Fruit fly (Drosophila melanogaster) whole organism, embryonic: ENCODE results near the gene nbs.

ENCODE experiments used
- ATbp ChIP-seq: fragments of 200-800 bp; sonication (Bioruptor generic); optimal IDR thresholded peaks from 2 replicates; lab custom pipeline; 2017; ENCODE audit warnings: missing biosample characterization, mild to moderate bottlenecking, missing genetic modification characterization, missing genetic modification reagents
- CG10979 ChIP-seq: fragments of 200-800 bp; sonication (Bioruptor generic); optimal IDR thresholded peaks from 2 replicates; lab custom pipeline; 2018; ENCODE audit warnings: missing biosample characterization, mild to moderate bottlenecking, missing genetic modification characterization, moderate library complexity
- CG11093 ChIP-seq: fragments of 200-800 bp; sonication (Bioruptor generic); IDR thresholded peaks from 3 replicates; pipeline ENCODE4 v1.3.6; 2022; ENCODE audit warnings: missing biosample characterization, missing genetic modification characterization
- CG12659 ChIP-seq: fragments of 200-800 bp; sonication (Bioruptor generic); optimal IDR thresholded peaks from 3 replicates; lab custom pipeline; 2017; ENCODE audit warnings: mild to moderate bottlenecking, missing biosample characterization, missing genetic modification reagents, missing genetic modification characterization
- CG15479 ChIP-seq: fragments of 200-800 bp; sonication (Bioruptor generic); optimal IDR thresholded peaks from 3 replicates; lab custom pipeline; 2019; ENCODE audit warnings: missing biosample characterization, mild to moderate bottlenecking, missing genetic modification characterization, moderate library complexity
- CG15601 ChIP-seq: fragments of 200-800 bp; sonication (Bioruptor generic); optimal IDR thresholded peaks from 3 replicates; lab custom pipeline; 2019; ENCODE audit warnings: missing biosample characterization, mild to moderate bottlenecking, missing genetic modification characterization, moderate library complexity
- CG17186 ChIP-seq: fragments of 200-800 bp; sonication (Bioruptor generic); optimal IDR thresholded peaks from 3 replicates; lab custom pipeline; 2017; ENCODE audit warnings: missing biosample characterization, missing genetic modification reagents, missing genetic modification characterization
- CG17912 ChIP-seq: fragments of 200-800 bp; sonication (Bioruptor generic); optimal IDR thresholded peaks from 2 replicates; lab custom pipeline; 2018; ENCODE audit warnings: missing biosample characterization, mild to moderate bottlenecking, missing genetic modification characterization
- CG30020 ChIP-seq: fragments of 200-800 bp; optimal IDR thresholded peaks from 2 replicates; lab custom pipeline; 2019; ENCODE audit warnings: missing biosample characterization, mild to moderate bottlenecking, missing genetic modification characterization, moderate library complexity
- CG31441 ChIP-seq: fragments of 200-800 bp; sonication (Bioruptor generic); IDR thresholded peaks from 2 replicates; pipeline ENCODE4 v1.3.6; 2022; ENCODE audit warnings: missing biosample characterization, missing genetic modification characterization
- CG3163 ChIP-seq: fragments of 200-800 bp; sonication (Bioruptor generic); optimal IDR thresholded peaks from 3 replicates; lab custom pipeline; 2016; ENCODE audit warnings: missing biosample characterization, missing genetic modification characterization
- CG3281 ChIP-seq: fragments of 200-800 bp; sonication (Bioruptor generic); optimal IDR thresholded peaks from 3 replicates; lab custom pipeline; 2017; ENCODE audit warnings: missing biosample characterization, mild to moderate bottlenecking, missing genetic modification characterization
- CG33213 ChIP-seq: fragments of 200-800 bp; sonication (Bioruptor generic); optimal IDR thresholded peaks from 3 replicates; lab custom pipeline; 2016; ENCODE audit warnings: missing biosample characterization, missing genetic modification characterization
- CG3847 ChIP-seq: fragments of 200-800 bp; sonication (Bioruptor generic); IDR thresholded peaks from 2 replicates; pipeline ENCODE4 v1.3.6; 2022; ENCODE audit warnings: missing biosample characterization, missing genetic modification characterization
- CG4854 ChIP-seq: fragments of 200-800 bp; sonication (Bioruptor generic); optimal IDR thresholded peaks from 2 replicates; lab custom pipeline; 2016; ENCODE audit warnings: missing biosample characterization, missing genetic modification characterization, inconsistent platforms
- CG7271 ChIP-seq: fragments of 200-800 bp; sonication (Bioruptor generic); optimal IDR thresholded peaks from 2 replicates; lab custom pipeline; 2018; ENCODE audit warnings: missing biosample characterization, mild to moderate bottlenecking, missing genetic modification characterization, moderate library complexity
- CkIIα-i1 ChIP-seq: fragments of 200-800 bp; sonication (Bioruptor generic); IDR thresholded peaks from 2 replicates; pipeline ENCODE4 v1.3.6; 2022; ENCODE audit warnings: missing biosample characterization, missing genetic modification characterization
- Dad ChIP-seq: fragments of 200-800 bp; sonication (Bioruptor generic); optimal IDR thresholded peaks from 3 replicates; lab custom pipeline; 2016; ENCODE audit warnings: missing biosample characterization, missing genetic modification characterization
- Dll ChIP-seq: fragments of 200-800 bp; sonication (Bioruptor generic); IDR thresholded peaks from 4 replicates; pipeline ENCODE4 v1.3.6; 2022; ENCODE audit warnings: missing biosample characterization, missing genetic modification characterization; ENCODE audit not compliant: partially characterized antibody
- Fer1 ChIP-seq: fragments of 200-800 bp; sonication (Bioruptor generic); optimal IDR thresholded peaks from 2 replicates; lab custom pipeline; 2017; ENCODE audit warnings: missing biosample characterization, mild to moderate bottlenecking, missing genetic modification characterization
- Hr51 ChIP-seq, 2 experiments: fragments of 200-800 bp; sonication (Bioruptor generic); optimal IDR thresholded peaks; 2 replicates in 1 of 2; 3 replicates in 1 of 2; lab custom pipeline; 2016 to 2018; ENCODE audit warnings: missing biosample characterization in 2 of 2, missing genetic modification characterization in 2 of 2, mild to moderate bottlenecking in 1 of 2, moderate library complexity in 1 of 2
- Oaz ChIP-seq: fragments of 200-800 bp; sonication (Bioruptor generic); IDR thresholded peaks from 2 replicates; pipeline ENCODE4 v1.3.6; 2022; ENCODE audit warnings: missing biosample characterization, missing genetic modification characterization
- Side ChIP-seq: fragments of 200-800 bp; sonication (Bioruptor generic); optimal IDR thresholded peaks from 2 replicates; lab custom pipeline; 2016; ENCODE audit warnings: missing biosample characterization, missing genetic modification characterization
- Sox100B ChIP-seq: fragments of 200-800 bp; sonication (Bioruptor generic); optimal IDR thresholded peaks from 3 replicates; lab custom pipeline; 2018; ENCODE audit warnings: missing biosample characterization, mild to moderate bottlenecking, missing genetic modification characterization
- Xbp1 ChIP-seq: fragments of 200-800 bp; sonication (Bioruptor generic); optimal IDR thresholded peaks from 3 replicates; lab custom pipeline; 2016; ENCODE audit warnings: missing biosample characterization, mild to moderate bottlenecking, missing genetic modification characterization
- al ChIP-seq: fragments of 200-800 bp; sonication (Bioruptor generic); IDR thresholded peaks from 2 replicates; pipeline ENCODE4 v1.3.6; 2022; ENCODE audit warnings: missing biosample characterization, missing genetic modification characterization
- ase ChIP-seq: fragments of 200-800 bp; sonication (Bioruptor generic); IDR thresholded peaks from 3 replicates; pipeline ENCODE4 v1.3.6; 2022; ENCODE audit warnings: missing biosample characterization, missing genetic modification characterization
- corto ChIP-seq: fragments of 200-800 bp; sonication (Bioruptor generic); optimal IDR thresholded peaks from 2 replicates; lab custom pipeline; 2016; ENCODE audit warnings: missing biosample characterization, mild to moderate bottlenecking, missing genetic modification characterization, moderate library complexity
- danr ChIP-seq: fragments of 200-800 bp; sonication (Bioruptor generic); IDR thresholded peaks from 2 replicates; pipeline ENCODE4 v1.3.6; 2022; ENCODE audit warnings: missing biosample characterization, missing genetic modification characterization
- dimm ChIP-seq: fragments of 200-800 bp; sonication (Bioruptor generic); IDR thresholded peaks from 2 replicates; pipeline ENCODE4 v1.3.6; 2022; ENCODE audit warnings: missing biosample characterization, missing genetic modification characterization
- disco-r ChIP-seq: fragments of 200-800 bp; sonication (Bioruptor generic); optimal IDR thresholded peaks from 2 replicates; lab custom pipeline; 2016; ENCODE audit warnings: missing biosample characterization, missing genetic modification characterization
- en ChIP-seq: fragments of 200-800 bp; sonication (Bioruptor generic); optimal IDR thresholded peaks from 2 replicates; lab custom pipeline; 2016; ENCODE audit warnings: missing biosample characterization, missing genetic modification characterization
- fd3F ChIP-seq: fragments of 200-800 bp; sonication (Bioruptor generic); optimal IDR thresholded peaks from 2 replicates; lab custom pipeline; 2018; ENCODE audit warnings: missing biosample characterization, mild to moderate bottlenecking, missing genetic modification characterization, moderate library complexity
- fru ChIP-seq: fragments of >200 bp; optimal IDR thresholded peaks from 2 replicates; lab custom pipeline; 2017
- gfzf ChIP-seq: fragments of 200-800 bp; sonication (Bioruptor generic); optimal IDR thresholded peaks from 2 replicates; lab custom pipeline; 2016; ENCODE audit warnings: missing biosample characterization, mild to moderate bottlenecking, missing genetic modification characterization, moderate library complexity
- grau ChIP-seq: fragments of 200-800 bp; optimal IDR thresholded peaks from 3 replicates; lab custom pipeline; 2019; ENCODE audit warnings: missing biosample characterization, mild to moderate bottlenecking, missing genetic modification characterization, moderate library complexity
- hkb ChIP-seq, 2 experiments: fragments of 200-800 bp in 1 of 2; fragments of >200 bp in 1 of 2; sonication (Bioruptor generic) in 1 of 2; IDR thresholded peaks in 1 of 2; optimal IDR thresholded peaks in 1 of 2; 2 replicates each; pipeline versions ENCODE4 v1.3.6 to Lab custom; 2017 to 2022; ENCODE audit warnings: missing biosample characterization in 1 of 2, missing genetic modification characterization in 1 of 2
- lola ChIP-seq, 3 experiments: fragments of >200 bp in 2 of 3; fragments of 200-800 bp in 1 of 3; sonication (Bioruptor generic) in 1 of 3; optimal IDR thresholded peaks; 2 replicates each; lab custom pipeline; 2017 to 2019; ENCODE audit warnings: missing biosample characterization in 3 of 3, missing genetic modification characterization in 3 of 3, mild to moderate bottlenecking in 1 of 3, moderate library complexity in 1 of 3
- odd ChIP-seq: fragments of 200-800 bp; sonication (Bioruptor generic); optimal IDR thresholded peaks from 2 replicates; lab custom pipeline; 2017; ENCODE audit warnings: missing biosample characterization, mild to moderate bottlenecking, missing genetic modification characterization
- pho ChIP-seq: fragments of 200-800 bp; sonication (Bioruptor generic); optimal IDR thresholded peaks from 2 replicates; lab custom pipeline; 2016; ENCODE audit warnings: missing biosample characterization, missing genetic modification characterization
- pum ChIP-seq: fragments of 200-800 bp; sonication (Bioruptor generic); optimal IDR thresholded peaks from 2 replicates; lab custom pipeline; 2016; ENCODE audit warnings: missing biosample characterization, missing genetic modification characterization
- rib ChIP-seq: fragments of 200-800 bp; sonication (Bioruptor generic); IDR thresholded peaks from 2 replicates; pipeline ENCODE4 v1.3.6; 2022; ENCODE audit warnings: missing biosample characterization, missing genetic modification characterization
- schlank ChIP-seq: fragments of 200-800 bp; sonication (Bioruptor generic); optimal IDR thresholded peaks from 2 replicates; lab custom pipeline; 2018; ENCODE audit warnings: missing biosample characterization, mild to moderate bottlenecking, missing genetic modification characterization
- shn ChIP-seq: fragments of 200-800 bp; sonication (Bioruptor generic); optimal IDR thresholded peaks from 3 replicates; lab custom pipeline; 2016; ENCODE audit warnings: missing biosample characterization, missing genetic modification characterization
- slbo ChIP-seq: fragments of 200-800 bp; sonication (Bioruptor generic); IDR thresholded peaks from 2 replicates; pipeline ENCODE4 v1.3.6; 2022; ENCODE audit warnings: missing biosample characterization, missing genetic modification characterization
- slou ChIP-seq: fragments of 200-800 bp; sonication (Bioruptor generic); optimal IDR thresholded peaks from 3 replicates; lab custom pipeline; 2016; ENCODE audit warnings: missing biosample characterization, missing genetic modification characterization
- trem ChIP-seq: fragments of 200-800 bp; optimal IDR thresholded peaks from 3 replicates; lab custom pipeline; 2019; ENCODE audit warnings: missing biosample characterization, mild to moderate bottlenecking, missing genetic modification characterization, moderate library complexity
- tx ChIP-seq: fragments of 200-800 bp; sonication (Bioruptor generic); optimal IDR thresholded peaks from 2 replicates; lab custom pipeline; 2016; ENCODE audit warnings: missing biosample characterization, missing genetic modification characterization
- z ChIP-seq: fragments of 200-800 bp; sonication (Bioruptor generic); IDR thresholded peaks from 3 replicates; pipeline ENCODE4 v1.3.6; 2022; ENCODE audit warnings: missing biosample characterization, missing genetic modification characterization
- zfh2 ChIP-seq: fragments of 200-800 bp; sonication (Bioruptor generic); optimal IDR thresholded peaks from 2 replicates; lab custom pipeline; 2016; ENCODE audit warnings: missing biosample characterization, missing genetic modification characterization

nbs gene

DNA sequence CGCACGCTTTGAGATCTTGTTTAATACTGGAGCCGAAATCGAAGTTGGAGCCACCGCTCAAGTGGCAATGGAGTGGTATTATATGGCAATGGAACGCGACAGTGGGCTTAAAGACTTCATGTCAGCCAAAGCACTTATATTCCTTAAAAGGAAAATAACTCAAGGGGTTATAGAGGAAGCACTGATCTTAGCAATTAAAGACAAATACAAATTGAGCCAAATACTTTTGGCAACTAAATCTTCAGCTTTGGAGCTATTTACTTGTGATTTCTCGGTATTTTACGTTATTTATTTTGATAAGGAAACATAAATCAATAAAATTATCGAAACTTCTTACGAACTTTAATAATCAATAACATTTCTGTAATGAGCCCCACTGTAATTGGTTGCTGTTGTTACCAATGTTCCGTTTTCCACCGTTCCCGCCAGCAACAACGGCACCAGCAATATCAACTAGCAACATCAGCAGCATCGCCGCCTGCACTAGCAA lies 21.1 kb upstream of the nbs start (continued):
- TF ChIP-seq trem (tag; lab: Kevin White, UChicago) (peak; percentile 70), CG11093 (GFP tag; lab: Robert Waterston, UW) (peak; percentile 82), rib (peak; percentile 74), disco-r (GFP tag; lab: Kevin White, UChicago) (peak; percentile 62), CG12659 (GFP tag; lab: Kevin White, UChicago) (peak; percentile 80), gfzf (GFP tag; lab: Kevin White, UChicago) (no peak), CG3163 (GFP tag; lab: Kevin White, UChicago) (peak; percentile 27), CkIIα-i1 (peak; percentile 44; the same call in 1 of the 2 replicates), odd (GFP tag; lab: Kevin White, UChicago) (peak; percentile 81), slou (GFP tag; lab: Kevin White, UChicago) (peak; percentile 19), hkb (optimal IDR thresholded peaks at IDR 0.05; lab: Kevin White, UChicago) (no peak), hkb (GFP tag; IDR thresholded peaks at IDR 0.05; lab: Robert Waterston, UW) (peak; percentile 89), Xbp1 (GFP tag; lab: Kevin White, UChicago) (peak; percentile 68), lola (GFP tag; optimal IDR thresholded peaks at IDR 0.05; lab: Kevin White, UChicago) (peak in 1 of 3 experiments; percentile 83), Fer1 (GFP tag; lab: Kevin White, UChicago) (peak; percentile 94), CG4854 (GFP tag; lab: Kevin White, UChicago) (peak; percentile 79), ATbp (GFP tag; lab: Kevin White, UChicago) (peak; percentile 85), zfh2 (GFP tag; lab: Kevin White, UChicago) (peak; percentile 45), schlank (peak; percentile 17), corto (GFP tag; lab: Kevin White, UChicago) (peak; percentile 89), CG10979 (tag; lab: Kevin White, UChicago) (peak; percentile 96), slbo (peak; percentile 75), Oaz (GFP tag; lab: Robert Waterston, UW) (peak; percentile 75), shn (GFP tag; lab: Kevin White, UChicago) (peak; percentile 38), CG15601 (tag; lab: Kevin White, UChicago) (peak; percentile 76), fd3F (GFP tag; lab: Kevin White, UChicago) (peak; percentile 72), Side (GFP tag; lab: Kevin White, UChicago) (peak; percentile 68), fru (lab: Kevin White, UChicago) (no peak), CG17186 (GFP tag; lab: Kevin White, UChicago) (peak; percentile 81), danr (peak; percentile 88), Sox100B (GFP tag; lab: Kevin White, UChicago) (peak; percentile 97), en (GFP tag; lab: Kevin White, UChicago) (peak; percentile 76), CG17912 (GFP tag; lab: Kevin White, UChicago) (no peak), z (GFP tag; lab: Robert Waterston, UW) (peak; percentile 89), CG31441 (GFP tag; lab: Robert Waterston, UW) (peak; percentile 98), CG3281 (peak; percentile 91), CG30020 (peak; percentile 46), grau (tag; lab: Kevin White, UChicago) (peak; percentile 84), CG3847 (peak; percentile 77), pho (peak; percentile 38), dimm (GFP tag; lab: Robert Waterston, UW) (0 out of 2 replicates have a peak, but pooled peaks have one; percentile 50), Dad (GFP tag; lab: Kevin White, UChicago) (peak; percentile 51), CG15479 (GFP tag; lab: Kevin White, UChicago) (no peak), al (GFP tag; lab: Robert Waterston, UW) (peak; percentile 79), pum (GFP tag; lab: Kevin White, UChicago) (peak; percentile 85), CG33213 (GFP tag; lab: Kevin White, UChicago) (peak; percentile 78), tx (peak; percentile 52), CG7271 (tag; lab: Kevin White, UChicago) (no peak), ase (peak; percentile 87), Dll (GFP tag; lab: Robert Waterston, UW) (no peak), Hr51 (GFP tag; optimal IDR thresholded peaks at IDR 0.05; lab: Kevin White, UChicago) (peak; percentile 60 to 87)
